Worm (Caenorhabditis elegans) whole organism, L1 larva: Measurements from ENCODE around the gene K09G1.1.
A peak's percentile ranks its signal among the peaks of the same experiment; 100 is the strongest.

ENCODE experiments used
- aha-1 ChIP-seq: fragments of 150-350 bp; optimal IDR thresholded peaks from 2 replicates; lab custom pipeline; 2014; ENCODE audit warnings: missing biosample characterization, missing genetic modification characterization
- ama-1 ChIP-seq: fragments of 150-350 bp; optimal IDR thresholded peaks from 2 replicates; lab custom pipeline; 2014
- ceh-82 ChIP-seq, 3 experiments: fragments of 150-350 bp in 1 of 3; sonication (generic microtip) in 2 of 3; optimal IDR thresholded peaks; 2 replicates each; lab custom pipeline; 2014 to 2017; ENCODE audit warnings: missing biosample characterization in 3 of 3, missing genetic modification characterization in 3 of 3
- efl-3 ChIP-seq: fragments of 200-800 bp; sonication (Bioruptor generic); optimal IDR thresholded peaks from 2 replicates; lab custom pipeline; 2018; ENCODE audit warnings: mild to moderate bottlenecking, missing genetic modification characterization, missing compliant biosample characterization
- mdl-1 ChIP-seq, 2 experiments: fragments of 150-350 bp; optimal IDR thresholded peaks; 2 replicates each; lab custom pipeline; 2014 to 2017; ENCODE audit warnings: missing biosample characterization in 2 of 2, missing genetic modification characterization in 2 of 2, inconsistent platforms in 1 of 2
- nhr-11 ChIP-seq: fragments of 150-350 bp; optimal IDR thresholded peaks from 2 replicates; lab custom pipeline; 2014; ENCODE audit warnings: missing biosample characterization, missing genetic modification characterization
- nhr-20 ChIP-seq: sonication (generic microtip); optimal IDR thresholded peaks from 2 replicates; lab custom pipeline; 2016; ENCODE audit warnings: mild to moderate bottlenecking, missing genetic modification characterization, missing compliant biosample characterization
- nhr-237 ChIP-seq: fragments of 150-350 bp; optimal IDR thresholded peaks from 2 replicates; lab custom pipeline; 2014; ENCODE audit warnings: missing biosample characterization, missing genetic modification characterization
- nhr-77 ChIP-seq: fragments of 150-350 bp; optimal IDR thresholded peaks from 2 replicates; lab custom pipeline; 2014; ENCODE audit warnings: missing biosample characterization, missing genetic modification characterization
- pqm-1 ChIP-seq: sonication (generic microtip); optimal IDR thresholded peaks from 3 replicates; lab custom pipeline; 2017; ENCODE audit warnings: missing biosample characterization, missing genetic modification characterization

ce11 chrV:9588574-9588973 lies 5.2 kb downstream of the K09G1.1 start:
- TF ChIP-seq nhr-77 (tag; lab: Kevin White, UChicago) (no peak), efl-3 (no peak), nhr-20 (peak; percentile 22), ceh-82 (tag; optimal IDR thresholded peaks at IDR 0.05; lab: Kevin White, UChicago) (no peak), mdl-1 (tag; optimal IDR thresholded peaks at IDR 0.05; lab: Kevin White, UChicago) (no peak), nhr-237 (no peak), pqm-1 (no peak), aha-1 (no peak), ama-1 (lab: Kevin White, UChicago) (no peak), nhr-11 (tag; lab: Kevin White, UChicago) (no peak)
